Fruit fly (Drosophila melanogaster): ENCODE results near the gene kmr.
A peak's percentile ranks its signal among the peaks of the same experiment; 100 is the strongest.

The kmr gene

DNA sequence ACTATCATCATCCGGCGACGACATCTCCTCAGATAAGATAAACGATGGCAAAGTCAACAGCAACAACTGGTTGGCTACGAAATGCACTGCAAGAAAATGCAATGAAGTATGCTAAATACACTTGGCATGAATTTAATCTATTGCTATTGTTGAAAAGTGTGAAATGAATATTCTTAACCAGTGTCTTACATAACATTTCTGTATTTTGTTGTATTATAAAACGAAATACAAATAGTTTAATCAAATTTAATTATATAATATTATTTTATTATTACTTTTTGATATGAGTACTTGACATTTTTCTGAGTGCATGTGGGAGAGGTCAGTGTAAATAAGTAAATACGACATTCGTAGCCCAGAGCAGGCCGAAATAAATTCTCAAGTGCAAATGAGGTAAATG lies 1.5 kb upstream of the kmr start (continued):
- no peak for TF ChIP-seq caup (GFP tag; optimal IDR thresholded peaks at IDR 0.05; ENCODE audit: severe bottlenecking)
- TF ChIP-seq usp (GFP tag; optimal IDR thresholded peaks at IDR 0.05), result no peak
- TF ChIP-seq fru (optimal IDR thresholded peaks at IDR 0.05), result no peak
- no peak for TF ChIP-seq ems (GFP tag; optimal IDR thresholded peaks at IDR 0.05)
- TF ChIP-seq CG10321 (GFP tag; IDR thresholded peaks at IDR 0.05), result no peak
- no peak for TF ChIP-seq al (GFP tag; IDR thresholded peaks at IDR 0.05)
- TF ChIP-seq CG6683 (GFP tag; optimal IDR thresholded peaks at IDR 0.05), result no peak
- TF ChIP-seq CG30431 (GFP tag; optimal IDR thresholded peaks at IDR 0.05), result peak; percentile 17
- TF ChIP-seq jumu (GFP tag; optimal IDR thresholded peaks at IDR 0.05), result no peak
- no peak for TF ChIP-seq Rfx (GFP tag; IDR thresholded peaks at IDR 0.05)
- TF ChIP-seq nerfin-2 (GFP tag; IDR thresholded peaks at IDR 0.05; ENCODE audit: partially characterized antibody), result no peak
- no peak; the same call in 1 of the 2 replicates for TF ChIP-seq sisA (GFP tag; IDR thresholded peaks at IDR 0.05)
- no peak for TF ChIP-seq Bdp1 (GFP tag; optimal IDR thresholded peaks at IDR 0.05)
- TF ChIP-seq CG2889 (GFP tag; IDR thresholded peaks at IDR 0.05), result no peak
- no peak for TF ChIP-seq pho (GFP tag; optimal IDR thresholded peaks at IDR 0.05)
- no peak for TF ChIP-seq CG18476 (GFP tag; optimal IDR thresholded peaks at IDR 0.05)
- no peak for TF ChIP-seq ssp (GFP tag; IDR thresholded peaks at IDR 0.05)
- no peak for TF ChIP-seq CTCF (GFP tag; optimal IDR thresholded peaks at IDR 0.05)
- no peak for TF ChIP-seq stc (GFP tag; IDR thresholded peaks at IDR 0.05)
- no peak for TF ChIP-seq CG12299 (tag; optimal IDR thresholded peaks at IDR 0.05)
- no peak for TF ChIP-seq exex (tag; optimal IDR thresholded peaks at IDR 0.05)
- TF ChIP-seq Gsc (GFP tag; IDR thresholded peaks at IDR 0.05), result no peak
- TF ChIP-seq Gug (GFP tag; IDR thresholded peaks at IDR 0.05), result no peak
- peak; percentile 8 for TF ChIP-seq CG12659 (GFP tag; optimal IDR thresholded peaks at IDR 0.05)
- no peak for TF ChIP-seq CG13624 (GFP tag; optimal IDR thresholded peaks at IDR 0.05)
- TF ChIP-seq CG18262 (tag; optimal IDR thresholded peaks at IDR 0.05), result peak; percentile 67
- no peak for TF ChIP-seq crol (GFP tag; IDR thresholded peaks at IDR 0.05)
- TF ChIP-seq Scr (GFP tag; IDR thresholded peaks at IDR 0.05; ENCODE audit: partially characterized antibody), result no peak
- TF ChIP-seq CG33213 (GFP tag; optimal IDR thresholded peaks at IDR 0.05), result no peak
- TF ChIP-seq B-H1 (GFP tag; IDR thresholded peaks at IDR 0.05), result no peak
- TF ChIP-seq HHEX (GFP tag; optimal IDR thresholded peaks at IDR 0.05), result peak; percentile 14
- TF ChIP-seq CG15601 (tag; optimal IDR thresholded peaks at IDR 0.05), result peak; percentile 56
- no peak for TF ChIP-seq Dip3 (GFP tag; optimal IDR thresholded peaks at IDR 0.05)
- peak; percentile 52 for TF ChIP-seq Sox102F (GFP tag; optimal IDR thresholded peaks at IDR 0.05)
- TF ChIP-seq CG9932 (GFP tag; IDR thresholded peaks at IDR 0.05), result no peak
- no peak for TF ChIP-seq hkb (optimal IDR thresholded peaks at IDR 0.05)
- no peak for TF ChIP-seq hkb (GFP tag; IDR thresholded peaks at IDR 0.05)
- peak; percentile 2 for TF ChIP-seq ind (GFP tag; optimal IDR thresholded peaks at IDR 0.05)
- peak; percentile 23 for TF ChIP-seq CG11723 (GFP tag; optimal IDR thresholded peaks at IDR 0.05)
- TF ChIP-seq lab (GFP tag; optimal IDR thresholded peaks at IDR 0.05), result peak; percentile 16
- no peak for TF ChIP-seq Max (GFP tag; optimal IDR thresholded peaks at IDR 0.05)
- TF ChIP-seq h (optimal IDR thresholded peaks at IDR 0.05), result no peak
- no peak for TF ChIP-seq CG3847 (GFP tag; IDR thresholded peaks at IDR 0.05)
- no peak for TF ChIP-seq Nf-YA (GFP tag; IDR thresholded peaks at IDR 0.05)
- TF ChIP-seq E2f1 (GFP tag; IDR thresholded peaks at IDR 0.05), result no peak
- TF ChIP-seq wor (GFP tag; IDR thresholded peaks at IDR 0.05), result no peak
- no peak for TF ChIP-seq bbx (GFP tag; IDR thresholded peaks at IDR 0.05; ENCODE audit: partially characterized antibody)
- TF ChIP-seq CG13775 (GFP tag; optimal IDR thresholded peaks at IDR 0.05), result peak; percentile 20
- peak; percentile 64 for TF ChIP-seq CG2678 (tag; optimal IDR thresholded peaks at IDR 0.05)
- 0 out of 2 replicates have a peak, but pooled peaks have one; percentile 26 for TF ChIP-seq vvl (GFP tag; IDR thresholded peaks at IDR 0.05)
- TF ChIP-seq CG16815 (GFP tag; optimal IDR thresholded peaks at IDR 0.05), result no peak
- no peak for TF ChIP-seq Dll (GFP tag; IDR thresholded peaks at IDR 0.05; ENCODE audit: partially characterized antibody)
- TF ChIP-seq CG4707 (GFP tag; optimal IDR thresholded peaks at IDR 0.05), result no peak
- TF ChIP-seq CG2199 (GFP tag; IDR thresholded peaks at IDR 0.05), result no peak
